Worm (Caenorhabditis elegans) whole organism, L4 larva: ENCODE data around the gene polq-1.
A peak's percentile ranks its signal among the peaks of the same experiment; 100 is the strongest.

Source experiments
- F44E2.7 ChIP-seq: fragments of 200-800 bp; sonication (Bioruptor generic); IDR thresholded peaks from 2 replicates; pipeline ENCODE4 v2.1.2; 2022; ENCODE audit warnings: missing genetic modification characterization, missing compliant biosample characterization
- T20F7.1 ChIP-seq: fragments of 200-800 bp; sonication (Bioruptor generic); optimal IDR thresholded peaks from 2 replicates; lab custom pipeline; 2018; ENCODE audit warnings: mild to moderate bottlenecking, missing genetic modification characterization, missing compliant biosample characterization
- T26A8.4 ChIP-seq: fragments of 200-800 bp; sonication (Bioruptor generic); IDR thresholded peaks from 2 replicates; pipeline ENCODE4 v1.3.6; 2022; ENCODE audit warnings: missing genetic modification characterization, missing compliant biosample characterization
- Y48G9A.11 ChIP-seq: fragments of 200-800 bp; sonication (Bioruptor generic); IDR thresholded peaks from 2 replicates; pipeline ENCODE4 v1.3.6; 2022; ENCODE audit warnings: missing genetic modification reagents, missing genetic modification characterization, missing compliant biosample characterization
- ZK337.2 ChIP-seq: fragments of 200-800 bp; sonication (Bioruptor generic); IDR thresholded peaks from 2 replicates; pipeline ENCODE4 v1.3.6; 2022; ENCODE audit warnings: missing genetic modification reagents, missing genetic modification characterization, missing compliant biosample characterization
- aha-1 ChIP-seq: fragments of 150-350 bp; peaks from one replicate; lab custom pipeline; 2014; ENCODE audit warnings: missing biosample characterization, missing genetic modification characterization
- ama-1 ChIP-seq: fragments of 150-350 bp; optimal IDR thresholded peaks from 2 replicates; lab custom pipeline; 2014; ENCODE audit warnings: inconsistent platforms, mixed read lengths
- arid-1 ChIP-seq: fragments of 200-800 bp; sonication (Bioruptor generic); conservative IDR thresholded peaks from 2 replicates; pipeline ENCODE4 v1.3.6; 2022; ENCODE audit warnings: missing genetic modification reagents, missing genetic modification characterization, missing compliant biosample characterization
- attf-4 ChIP-seq: sonication (generic microtip); optimal IDR thresholded peaks from 3 replicates; lab custom pipeline; 2017; ENCODE audit warnings: missing biosample characterization, missing genetic modification characterization
- ces-1 ChIP-seq: fragments of 150-350 bp; sonication (generic microtip); optimal IDR thresholded peaks from 4 replicates; lab custom pipeline; 2014; ENCODE audit warnings: missing biosample characterization, missing genetic modification reagents, missing genetic modification characterization
- cey-2 ChIP-seq: sonication (generic microtip); optimal IDR thresholded peaks from 3 replicates; lab custom pipeline; 2017; ENCODE audit warnings: missing genetic modification characterization, mild to moderate bottlenecking, missing compliant biosample characterization, antibody characterized with exemption, borderline replicate concordance; ENCODE audit not compliant: insufficient read depth
- daf-12 ChIP-seq: fragments of 150-350 bp; optimal IDR thresholded peaks from 2 replicates; lab custom pipeline; 2014; ENCODE audit warnings: missing biosample characterization, missing genetic modification reagents, missing genetic modification characterization
- daf-16 ChIP-seq, 3 experiments: sonication (generic microtip); optimal IDR thresholded peaks; 2 replicates each; lab custom pipeline; 2016 to 2017; ENCODE audit warnings: missing genetic modification characterization in 3 of 3, missing genetic modification reagents in 3 of 3, mild to moderate bottlenecking in 2 of 3, missing compliant biosample characterization in 2 of 3, missing biosample characterization in 1 of 3, moderate library complexity in 1 of 3
- dmd-6 ChIP-seq: fragments of 200-800 bp; sonication (Bioruptor generic); IDR thresholded peaks from 2 replicates; pipeline ENCODE4 v1.3.6; 2022; ENCODE audit warnings: missing genetic modification reagents, missing genetic modification characterization, missing compliant biosample characterization
- dmd-8 ChIP-seq: fragments of 200-800 bp; sonication (Bioruptor generic); IDR thresholded peaks from 2 replicates; pipeline ENCODE4 v1.3.6; 2022; ENCODE audit warnings: missing genetic modification characterization, missing compliant biosample characterization
- dpl-1 ChIP-seq: fragments of 150-350 bp; optimal IDR thresholded peaks from 2 replicates; lab custom pipeline; 2014; ENCODE audit warnings: missing biosample characterization, missing genetic modification reagents, missing genetic modification characterization
- egl-27 ChIP-seq: sonication (generic microtip); optimal IDR thresholded peaks from 3 replicates; lab custom pipeline; 2017; ENCODE audit warnings: missing biosample characterization, missing genetic modification reagents, missing genetic modification characterization
- hif-1 ChIP-seq, 2 experiments: sonication (generic microtip); optimal IDR thresholded peaks; 2 replicates each; lab custom pipeline; 2016 to 2017; ENCODE audit warnings: missing compliant biosample characterization in 2 of 2, missing genetic modification characterization in 2 of 2, missing genetic modification reagents in 2 of 2, missing genotype in 2 of 2, mild to moderate bottlenecking in 1 of 2
- lin-38 ChIP-seq: fragments of 200-800 bp; sonication (Bioruptor generic); IDR thresholded peaks from 2 replicates; pipeline ENCODE4 v1.3.6; 2022; ENCODE audit warnings: missing genetic modification reagents, missing genetic modification characterization, missing compliant biosample characterization
- lsy-2 ChIP-seq, 2 experiments: fragments of 150-350 bp in 1 of 2; sonication (generic microtip) in 1 of 2; optimal IDR thresholded peaks; 2 replicates each; lab custom pipeline; 2014 to 2017; ENCODE audit warnings: missing biosample characterization in 2 of 2, missing genetic modification characterization in 2 of 2
- mdl-1 ChIP-seq, 2 experiments: fragments of 150-350 bp in 1 of 2; sonication (generic microtip) in 1 of 2; optimal IDR thresholded peaks; 2 replicates each; lab custom pipeline; 2014 to 2017; ENCODE audit warnings: missing biosample characterization in 2 of 2, missing genetic modification characterization in 2 of 2
- nhr-102 ChIP-seq: sonication (generic microtip); optimal IDR thresholded peaks from 2 replicates; lab custom pipeline; 2016; ENCODE audit warnings: mild to moderate bottlenecking, missing genetic modification characterization, moderate library complexity, missing compliant biosample characterization
- nhr-11 ChIP-seq: fragments of 150-350 bp; optimal IDR thresholded peaks from 2 replicates; lab custom pipeline; 2014; ENCODE audit warnings: missing biosample characterization, missing genetic modification characterization
- nhr-237 ChIP-seq: sonication (generic microtip); optimal IDR thresholded peaks from 2 replicates; lab custom pipeline; 2017; ENCODE audit warnings: missing biosample characterization, missing genetic modification characterization
- nhr-28 ChIP-seq: fragments of 150-350 bp; optimal IDR thresholded peaks from 2 replicates; lab custom pipeline; 2014; ENCODE audit warnings: missing biosample characterization, missing genetic modification characterization
- nhr-41 ChIP-seq: fragments of 200-800 bp; sonication (Bioruptor generic); IDR thresholded peaks from 2 replicates; pipeline ENCODE4 v1.3.6; 2022; ENCODE audit warnings: missing genetic modification reagents, missing genetic modification characterization, missing compliant biosample characterization
- nhr-42 ChIP-seq: fragments of 200-800 bp; sonication (Bioruptor generic); IDR thresholded peaks from 2 replicates; pipeline ENCODE4 v1.3.6; 2022; ENCODE audit warnings: missing genetic modification characterization, missing compliant biosample characterization
- nhr-48 ChIP-seq: sonication (generic microtip); optimal IDR thresholded peaks from 2 replicates; lab custom pipeline; 2016; ENCODE audit warnings: mild to moderate bottlenecking, missing genetic modification characterization, missing compliant biosample characterization
- pqm-1 ChIP-seq: sonication (generic microtip); optimal IDR thresholded peaks from 2 replicates; lab custom pipeline; 2017; ENCODE audit warnings: missing biosample characterization, missing genetic modification characterization
- set-16 ChIP-seq: fragments of 200-800 bp; sonication (Bioruptor generic); IDR thresholded peaks from 2 replicates; pipeline ENCODE4 v1.3.6; 2022; ENCODE audit warnings: missing genetic modification reagents, missing genetic modification characterization, missing compliant biosample characterization
- spr-3 ChIP-seq: fragments of 200-800 bp; sonication (Bioruptor generic); optimal IDR thresholded peaks from 2 replicates; lab custom pipeline; 2018; ENCODE audit warnings: mild to moderate bottlenecking, missing genetic modification characterization, missing compliant biosample characterization
- tag-97 ChIP-seq: fragments of 200-800 bp; sonication (Bioruptor generic); IDR thresholded peaks from 2 replicates; pipeline ENCODE4 v1.3.6; 2022; ENCODE audit warnings: missing genetic modification characterization, missing compliant biosample characterization
- tra-1 ChIP-seq: fragments of 200-800 bp; sonication (Bioruptor generic); IDR thresholded peaks from 2 replicates; pipeline ENCODE4 v1.3.6; 2022; ENCODE audit warnings: missing genetic modification reagents, missing genetic modification characterization, missing compliant biosample characterization
- unc-39 ChIP-seq: sonication (generic microtip); optimal IDR thresholded peaks from 2 replicates; lab custom pipeline; 2017; ENCODE audit warnings: missing biosample characterization, missing genetic modification characterization
- vab-7 ChIP-seq: fragments of 200-800 bp; sonication (Bioruptor generic); IDR thresholded peaks from 2 replicates; pipeline ENCODE4 v1.3.6; 2022; ENCODE audit warnings: missing genetic modification reagents, missing genetic modification characterization, missing compliant biosample characterization
- zip-2 ChIP-seq: fragments of 150-350 bp; optimal IDR thresholded peaks from 2 replicates; lab custom pipeline; 2014; ENCODE audit warnings: missing biosample characterization, missing genetic modification characterization
- ztf-7 ChIP-seq: fragments of 150-350 bp; optimal IDR thresholded peaks from 2 replicates; lab custom pipeline; 2014; ENCODE audit warnings: missing biosample characterization, missing genetic modification characterization

Gene polq-1

DNA sequence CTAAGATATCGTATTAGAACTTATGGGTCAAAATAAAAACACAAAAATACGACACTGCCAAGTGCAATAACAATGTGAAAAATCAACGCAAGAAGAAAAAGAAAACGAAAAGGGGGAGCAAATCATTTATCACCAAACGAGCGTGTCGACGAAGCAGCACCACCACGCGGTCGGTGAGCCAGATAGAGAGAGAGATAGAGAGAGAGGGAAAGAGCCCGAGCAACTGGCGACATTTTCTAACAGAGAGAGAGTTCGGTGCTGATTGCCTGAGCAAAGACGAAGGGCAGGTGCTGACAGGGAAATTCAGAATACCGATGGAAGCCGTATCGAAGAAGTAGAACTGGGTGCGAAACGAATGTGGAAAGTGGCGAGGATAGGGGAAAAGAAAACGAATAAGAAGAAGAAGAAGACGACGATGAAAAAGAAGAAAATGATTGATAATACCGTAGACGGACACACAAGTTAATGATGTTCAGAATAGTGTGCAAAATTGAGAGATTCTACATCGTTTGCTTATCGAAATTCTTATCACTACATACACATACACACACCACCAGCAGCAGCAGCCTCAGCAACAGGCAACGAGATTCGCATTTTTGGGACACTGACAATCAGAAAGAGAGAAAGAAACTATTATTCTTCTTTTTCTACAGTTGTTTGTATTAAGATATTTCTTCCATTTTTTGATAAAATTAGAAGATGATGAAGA lies 32.4 kb upstream of the polq-1 start (continued):
- TF ChIP-seq dmd-6 (GFP tag; lab: Robert Waterston, UW) (peak; percentile 71), daf-16 (GFP tag; optimal IDR thresholded peaks at IDR 0.05; lab: Kevin White, UChicago) (peak in 1 of 2 experiments; percentile 1), daf-16 (tag; optimal IDR thresholded peaks at IDR 0.05; lab: Kevin White, UChicago) (peak; percentile 69), F44E2.7 (no peak), ztf-7 (tag; lab: Kevin White, UChicago) (peak; percentile 16), T20F7.1 (GFP tag; lab: Kevin White, UChicago) (no peak), lin-38 (GFP tag; lab: Robert Waterston, UW) (no peak), tag-97 (GFP tag; lab: Robert Waterston, UW) (no peak), mdl-1 (tag; optimal IDR thresholded peaks at IDR 0.05; lab: Kevin White, UChicago) (peak in 1 of 2 experiments; percentile 31), nhr-28 (tag; lab: Kevin White, UChicago) (peak; percentile 92), pqm-1 (peak; percentile 91)

DNA sequence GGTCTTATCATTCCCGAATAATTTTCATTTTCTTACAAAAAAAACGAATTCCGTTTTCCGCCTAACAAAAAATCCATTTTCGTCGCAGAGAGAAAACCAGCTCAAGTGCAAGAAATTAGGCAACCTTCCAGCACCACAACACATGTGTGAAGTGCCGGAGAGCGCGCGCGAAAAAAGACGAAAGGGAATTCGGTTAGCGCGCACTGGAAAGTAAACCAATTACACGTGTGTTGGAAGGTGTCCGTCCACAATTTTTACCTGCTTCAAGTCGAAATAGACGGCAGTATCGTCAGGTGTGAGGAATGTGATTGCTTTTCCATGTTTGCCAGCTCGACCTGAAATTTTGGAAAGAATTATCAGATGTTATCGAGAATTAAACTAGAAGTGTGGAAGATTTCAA lies 31.7 kb upstream of the polq-1 start:
- TF ChIP-seq ama-1: peak; percentile 26
- peak; percentile 39 for TF ChIP-seq ces-1
- TF ChIP-seq arid-1: no peak
- peak; percentile 80 for TF ChIP-seq aha-1 (tag; lab: Kevin White, UChicago)
- 0 out of 2 replicates have a peak, but pooled peaks have one; percentile 15 for TF ChIP-seq vab-7
- TF ChIP-seq, all 104 proteins: peak for 4

DNA sequence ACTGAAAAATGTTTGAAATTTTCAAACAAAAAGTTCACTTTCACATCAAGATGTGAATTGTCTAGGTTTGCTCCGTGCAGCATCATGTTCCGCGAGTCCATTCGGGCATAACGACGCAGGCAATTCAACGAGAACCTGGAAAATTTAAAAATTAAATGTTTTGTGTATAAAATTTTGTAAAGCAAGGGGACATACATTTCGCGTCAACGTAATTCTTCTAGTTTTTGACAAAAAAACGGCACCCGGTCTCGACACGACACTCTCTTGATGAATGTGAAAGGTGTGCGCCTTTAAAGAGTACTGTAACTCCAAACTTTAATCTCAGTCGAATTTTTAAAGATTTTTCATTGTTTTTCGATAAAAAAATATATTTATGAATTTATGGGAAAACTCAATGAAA lies 31.1 kb upstream of the polq-1 start, which contains the start of gene R12B2.6:
R12B2.6 (minus strand) TSS at position 101 of the 400 bp plus-strand sequence.
- TF ChIP-seq lin-38 (GFP tag; lab: Robert Waterston, UW) (no peak), mdl-1 (tag; optimal IDR thresholded peaks at IDR 0.05; lab: Kevin White, UChicago) (no peak), egl-27 (tag; lab: Kevin White, UChicago) (no peak), nhr-42 (GFP tag; lab: Robert Waterston, UW) (no peak), spr-3 (GFP tag; lab: Kevin White, UChicago) (no peak), cey-2 (tag; lab: Kevin White, UChicago) (no peak), nhr-102 (tag; lab: Kevin White, UChicago) (no peak), Y48G9A.11 (GFP tag; lab: Robert Waterston, UW) (no peak), dpl-1 (no peak), tra-1 (GFP tag; lab: Robert Waterston, UW) (no peak), zip-2 (tag; lab: Kevin White, UChicago) (no peak)

- TF ChIP-seq attf-4: no peak
- no peak for TF ChIP-seq nhr-48 (tag; lab: Kevin White, UChicago)
- no peak for TF ChIP-seq nhr-41 (GFP tag; lab: Robert Waterston, UW)
- no peak for TF ChIP-seq tag-97 (GFP tag; lab: Robert Waterston, UW)
- TF ChIP-seq nhr-11 (tag; lab: Kevin White, UChicago): no peak
- TF ChIP-seq T20F7.1 (GFP tag; lab: Kevin White, UChicago): no peak
- TF ChIP-seq aha-1 (tag; lab: Kevin White, UChicago): no peak
- TF ChIP-seq hif-1 (tag; optimal IDR thresholded peaks at IDR 0.05; lab: Kevin White, UChicago): no peak
- no peak for TF ChIP-seq ztf-7 (tag; lab: Kevin White, UChicago)
- TF ChIP-seq set-16 (GFP tag; lab: Robert Waterston, UW): no peak
- no peak for TF ChIP-seq dmd-8 (GFP tag; lab: Robert Waterston, UW)
- no peak for TF ChIP-seq T26A8.4 (GFP tag; lab: Robert Waterston, UW)
- no peak for TF ChIP-seq lsy-2 (tag; optimal IDR thresholded peaks at IDR 0.05; lab: Kevin White, UChicago)
- TF ChIP-seq unc-39 (tag; lab: Kevin White, UChicago): no peak
- no peak for TF ChIP-seq daf-12 (tag; lab: Kevin White, UChicago)
- TF ChIP-seq ZK337.2: no peak
- TF ChIP-seq nhr-237: no peak
These were observed 30.4 kb upstream of the polq-1 start, which contains the start of the genes R12B2.13 and mdt-15 for ce11 chrIII:5833376-5833775. Gene R12B2.13, minus strand, starts transcription at chrIII:5833476. Gene mdt-15, minus strand, starts transcription at chrIII:5833751.
